Fruit fly (Drosophila melanogaster) whole organism, prepupa: ENCODE data around the gene Mst84Db.
A peak's percentile ranks its signal among the peaks of the same experiment; 100 is the strongest.

Experiments used
- Blimp-1 ChIP-seq: fragments of 200-800 bp; sonication (Bioruptor generic); optimal IDR thresholded peaks from 3 replicates; lab custom pipeline; 2017; ENCODE audit warnings: missing biosample characterization, missing genetic modification characterization, mild to moderate bottlenecking, moderate library complexity, missing genetic modification reagents
- CG11294 ChIP-seq: fragments of 200-800 bp; sonication (Bioruptor generic); IDR thresholded peaks from 2 replicates; pipeline ENCODE4 v1.3.6; 2022; ENCODE audit warnings: missing biosample characterization, missing genetic modification characterization
- CG11762 ChIP-seq: fragments of 200-800 bp; sonication (Bioruptor generic); optimal IDR thresholded peaks from 3 replicates; lab custom pipeline; 2016; ENCODE audit warnings: missing biosample characterization, missing genetic modification characterization; ENCODE audit not compliant: insufficient read depth
- CG11902 ChIP-seq: fragments of 200-800 bp; sonication (Bioruptor generic); optimal IDR thresholded peaks from 3 replicates; lab custom pipeline; 2016; ENCODE audit warnings: missing biosample characterization, missing genetic modification characterization
- CG16779 ChIP-seq: fragments of 200-800 bp; sonication (Bioruptor generic); optimal IDR thresholded peaks from 3 replicates; lab custom pipeline; 2017; ENCODE audit warnings: missing biosample characterization, mild to moderate bottlenecking, missing genetic modification characterization
- CG3032 ChIP-seq: fragments of 200-800 bp; optimal IDR thresholded peaks from 2 replicates; lab custom pipeline; 2019; ENCODE audit warnings: missing biosample characterization, mild to moderate bottlenecking, missing genetic modification characterization, moderate library complexity
- CG31627 ChIP-seq: fragments of 200-800 bp; sonication (Bioruptor generic); optimal IDR thresholded peaks from 3 replicates; lab custom pipeline; 2016; ENCODE audit warnings: missing biosample characterization, missing genetic modification characterization
- CG34406 ChIP-seq: fragments of 200-800 bp; sonication (Bioruptor generic); optimal IDR thresholded peaks from 3 replicates; lab custom pipeline; 2016; ENCODE audit warnings: missing biosample characterization, missing genetic modification characterization
- CG6792 ChIP-seq: fragments of 200-800 bp; sonication (Bioruptor generic); optimal IDR thresholded peaks from 3 replicates; lab custom pipeline; 2016; ENCODE audit warnings: missing biosample characterization, missing genetic modification characterization
- CG6808 ChIP-seq: fragments of 200-800 bp; sonication (Bioruptor generic); optimal IDR thresholded peaks from 3 replicates; lab custom pipeline; 2017; ENCODE audit warnings: missing biosample characterization, missing genetic modification characterization, mild to moderate bottlenecking, moderate library complexity, missing genetic modification reagents
- CG6854 ChIP-seq: fragments of 200-800 bp; sonication (Bioruptor generic); optimal IDR thresholded peaks from 2 replicates; lab custom pipeline; 2017; ENCODE audit warnings: missing biosample characterization, mild to moderate bottlenecking, missing genetic modification characterization
- Eip75B ChIP-seq: fragments of 200-800 bp; sonication (Bioruptor generic); optimal IDR thresholded peaks from 3 replicates; lab custom pipeline; 2016; ENCODE audit warnings: missing biosample characterization, missing genetic modification characterization
- Eip78C ChIP-seq: fragments of 200-800 bp; sonication (Bioruptor generic); peaks from one replicate; lab custom pipeline; 2016; ENCODE audit warnings: missing biosample characterization, missing genetic modification characterization
- Ets96B ChIP-seq: fragments of 200-800 bp; optimal IDR thresholded peaks from 2 replicates; lab custom pipeline; 2019; ENCODE audit warnings: missing biosample characterization, mild to moderate bottlenecking, missing genetic modification characterization, moderate library complexity
- Hr38 ChIP-seq: sonication (Bioruptor generic); optimal IDR thresholded peaks from 2 replicates; lab custom pipeline; 2016; ENCODE audit warnings: missing biosample characterization, missing genetic modification characterization
- Sox102F ChIP-seq: fragments of 200-800 bp; sonication (Bioruptor generic); optimal IDR thresholded peaks from 2 replicates; lab custom pipeline; 2016; ENCODE audit warnings: missing biosample characterization, mild to moderate bottlenecking, missing genetic modification characterization
- acj6 ChIP-seq: fragments of 200-800 bp; sonication (Bioruptor generic); optimal IDR thresholded peaks from 3 replicates; lab custom pipeline; 2016; ENCODE audit warnings: missing biosample characterization, missing genetic modification characterization
- dac ChIP-seq: fragments of 200-800 bp; sonication (Bioruptor generic); optimal IDR thresholded peaks from 2 replicates; lab custom pipeline; 2017; ENCODE audit warnings: missing biosample characterization, mild to moderate bottlenecking, missing genetic modification characterization
- eg ChIP-seq: fragments of 200-800 bp; sonication (Bioruptor generic); IDR thresholded peaks from 3 replicates; pipeline ENCODE4 v1.3.6; 2022; ENCODE audit warnings: missing biosample characterization, missing genetic modification characterization
- fd59A ChIP-seq: fragments of 200-800 bp; sonication (Bioruptor generic); optimal IDR thresholded peaks from 2 replicates; lab custom pipeline; 2017; ENCODE audit warnings: missing biosample characterization, mild to moderate bottlenecking, missing genetic modification characterization, missing genetic modification reagents
- fd85E ChIP-seq: fragments of 200-800 bp; sonication (Bioruptor generic); optimal IDR thresholded peaks from 3 replicates; lab custom pipeline; 2016; ENCODE audit warnings: missing biosample characterization, missing genetic modification characterization
- fkh ChIP-seq: fragments of 200-800 bp; sonication (Bioruptor generic); optimal IDR thresholded peaks from 3 replicates; lab custom pipeline; 2017; ENCODE audit warnings: missing biosample characterization, mild to moderate bottlenecking, missing genetic modification characterization, moderate library complexity
- spab ChIP-seq: fragments of 200-800 bp; sonication (Bioruptor generic); optimal IDR thresholded peaks from 2 replicates; lab custom pipeline; 2017; ENCODE audit warnings: missing biosample characterization, mild to moderate bottlenecking, missing genetic modification characterization, missing genetic modification reagents
- vri ChIP-seq: fragments of 200-800 bp; sonication (Bioruptor generic); optimal IDR thresholded peaks from 3 replicates; lab custom pipeline; 2016; ENCODE audit warnings: missing biosample characterization, mild to moderate bottlenecking, missing genetic modification characterization

Mst84Db gene

dm6 chr3R:7326200-7326599 lies 39.2 kb downstream of the Mst84Db start (continued):
- TF ChIP-seq Eip75B (GFP tag; lab: Kevin White, UChicago) (no peak), CG34406 (GFP tag; lab: Kevin White, UChicago) (peak; percentile 5), eg (GFP tag; lab: Robert Waterston, UW) (no peak), Sox102F (no peak), fkh (GFP tag; lab: Kevin White, UChicago) (no peak), acj6 (GFP tag; lab: Kevin White, UChicago) (peak; percentile 36), CG3032 (tag; lab: Kevin White, UChicago) (no peak)

dm6 chr3R:7322549-7322948 lies 42.9 kb downstream of the Mst84Db start:
- no peak for TF ChIP-seq dac
- TF ChIP-seq CG11762 (GFP tag; lab: Kevin White, UChicago), result no peak
- peak; percentile 35 for TF ChIP-seq Sox102F
- peak; percentile 70 for TF ChIP-seq CG6854 (GFP tag; lab: Kevin White, UChicago)
- TF ChIP-seq CG34406 (GFP tag; lab: Kevin White, UChicago), result no peak
- no peak for TF ChIP-seq CG6792
- TF ChIP-seq CG11294 (GFP tag; lab: Robert Waterston, UW), result no peak
- peak; percentile 8 for TF ChIP-seq Blimp-1 (GFP tag; lab: Kevin White, UChicago)
- TF ChIP-seq vri (GFP tag; lab: Kevin White, UChicago), result peak; percentile 79
- TF ChIP-seq Eip75B (GFP tag; lab: Kevin White, UChicago), result no peak
- no peak for TF ChIP-seq Eip78C (GFP tag; lab: Kevin White, UChicago)
- TF ChIP-seq spab, result no peak

dm6 chr3R:7317107-7317506 lies 48.3 kb downstream of the Mst84Db start, which contains the start of gene CG10029:
TSS of gene CG10029 (minus strand) at chr3R:7317207.
- TF ChIP-seq Eip78C (GFP tag; lab: Kevin White, UChicago) (no peak), fd85E (GFP tag; lab: Kevin White, UChicago) (no peak), CG16779 (tag; lab: Kevin White, UChicago) (no peak), fd59A (GFP tag; lab: Kevin White, UChicago) (no peak), CG11902 (GFP tag; lab: Kevin White, UChicago) (no peak), CG31627 (GFP tag; lab: Kevin White, UChicago) (no peak), spab (no peak), vri (GFP tag; lab: Kevin White, UChicago) (no peak), acj6 (GFP tag; lab: Kevin White, UChicago) (no peak), Ets96B (tag; lab: Kevin White, UChicago) (no peak), Hr38 (no peak), CG6808 (GFP tag; lab: Kevin White, UChicago) (no peak)
